Fruit fly (Drosophila melanogaster) whole organism, embryonic: ENCODE data around the gene CG18788.
A peak's percentile ranks its signal among the peaks of the same experiment; 100 is the strongest.

Source experiments
- CG10462 ChIP-seq: fragments of 200-800 bp; sonication (Bioruptor generic); optimal IDR thresholded peaks from 2 replicates; lab custom pipeline; 2016; ENCODE audit warnings: missing biosample characterization, missing genetic modification characterization
- CG11695 ChIP-seq: fragments of 200-800 bp; sonication (Bioruptor generic); IDR thresholded peaks from 3 replicates; pipeline ENCODE4 v1.3.6; 2022; ENCODE audit warnings: missing biosample characterization, missing genetic modification characterization
- CG12942 ChIP-seq: fragments of 200-800 bp; sonication (Bioruptor generic); optimal IDR thresholded peaks from 3 replicates; lab custom pipeline; 2016; ENCODE audit warnings: missing biosample characterization, missing genetic modification characterization
- CG14710 ChIP-seq: fragments of 200-800 bp; sonication (Bioruptor generic); optimal IDR thresholded peaks from 3 replicates; lab custom pipeline; 2019; ENCODE audit warnings: missing biosample characterization, mild to moderate bottlenecking, missing genetic modification characterization, moderate library complexity
- CG14965 ChIP-seq: fragments of 200-800 bp; sonication (Bioruptor generic); optimal IDR thresholded peaks from 2 replicates; lab custom pipeline; 2016; ENCODE audit warnings: missing biosample characterization, missing genetic modification characterization, borderline replicate concordance
- CG1603 ChIP-seq: fragments of 200-800 bp; sonication (Bioruptor generic); optimal IDR thresholded peaks from 2 replicates; lab custom pipeline; 2019; ENCODE audit warnings: missing biosample characterization, mild to moderate bottlenecking, missing genetic modification characterization, moderate library complexity
- CG16863 ChIP-seq: fragments of 200-800 bp; sonication (Bioruptor generic); optimal IDR thresholded peaks from 3 replicates; lab custom pipeline; 2016; ENCODE audit warnings: missing biosample characterization, missing genetic modification characterization
- CG17186 ChIP-seq: fragments of 200-800 bp; sonication (Bioruptor generic); optimal IDR thresholded peaks from 3 replicates; lab custom pipeline; 2017; ENCODE audit warnings: missing biosample characterization, missing genetic modification reagents, missing genetic modification characterization
- CG17385 ChIP-seq: fragments of 200-800 bp; sonication (Bioruptor generic); optimal IDR thresholded peaks from 3 replicates; lab custom pipeline; 2018; ENCODE audit warnings: missing biosample characterization, mild to moderate bottlenecking, missing genetic modification characterization
- CG17829 ChIP-seq: fragments of 200-800 bp; optimal IDR thresholded peaks from 2 replicates; lab custom pipeline; 2019; ENCODE audit warnings: missing biosample characterization, mild to moderate bottlenecking, missing genetic modification characterization, moderate library complexity
- CG1832 ChIP-seq: fragments of 200-800 bp; sonication (Bioruptor generic); optimal IDR thresholded peaks from 2 replicates; lab custom pipeline; 2017; ENCODE audit warnings: missing biosample characterization, mild to moderate bottlenecking, missing genetic modification characterization, inconsistent platforms
- CG2129 ChIP-seq: fragments of 200-800 bp; sonication (Bioruptor generic); IDR thresholded peaks from 2 replicates; pipeline ENCODE4 v1.3.6; 2022; ENCODE audit warnings: missing biosample characterization, missing genetic modification characterization; ENCODE audit not compliant: partially characterized antibody
- CG34422 ChIP-seq: fragments of 200-800 bp; sonication (Bioruptor generic); IDR thresholded peaks from 3 replicates; pipeline ENCODE4 v1.3.6; 2022; ENCODE audit warnings: missing biosample characterization, missing genetic modification characterization
- CG3995 ChIP-seq: fragments of 200-800 bp; sonication (Bioruptor generic); optimal IDR thresholded peaks from 3 replicates; lab custom pipeline; 2016; ENCODE audit warnings: missing biosample characterization, missing genetic modification characterization
- CG4404 ChIP-seq: fragments of 200-800 bp; sonication (Bioruptor generic); IDR thresholded peaks from 2 replicates; pipeline ENCODE4 v1.3.6; 2022; ENCODE audit warnings: missing biosample characterization, missing genetic modification characterization
- CG4707 ChIP-seq: fragments of 200-800 bp; sonication (Bioruptor generic); optimal IDR thresholded peaks from 2 replicates; lab custom pipeline; 2018; ENCODE audit warnings: missing biosample characterization, mild to moderate bottlenecking, missing genetic modification characterization, moderate library complexity
- CG7839 ChIP-seq: fragments of 200-800 bp; sonication (Bioruptor generic); optimal IDR thresholded peaks from 3 replicates; lab custom pipeline; 2018; ENCODE audit warnings: missing biosample characterization, mild to moderate bottlenecking, missing genetic modification characterization, moderate library complexity
- CG7928 ChIP-seq: fragments of 200-800 bp; sonication (Bioruptor generic); optimal IDR thresholded peaks from 2 replicates; lab custom pipeline; 2017; ENCODE audit warnings: missing biosample characterization, mild to moderate bottlenecking, missing genetic modification characterization
- CG8089 ChIP-seq: fragments of 200-800 bp; sonication (Bioruptor generic); optimal IDR thresholded peaks from 3 replicates; lab custom pipeline; 2016; ENCODE audit warnings: missing biosample characterization, missing genetic modification characterization
- CG9609 ChIP-seq: fragments of 200-800 bp; sonication (Bioruptor generic); optimal IDR thresholded peaks from 3 replicates; lab custom pipeline; 2016; ENCODE audit warnings: missing biosample characterization, missing genetic modification characterization
- D19A ChIP-seq: fragments of 200-800 bp; optimal IDR thresholded peaks from 3 replicates; lab custom pipeline; 2019; ENCODE audit warnings: missing biosample characterization, mild to moderate bottlenecking, missing genetic modification characterization, moderate library complexity
- Deaf1 ChIP-seq: fragments of 200-800 bp; optimal IDR thresholded peaks from 3 replicates; lab custom pipeline; 2019; ENCODE audit warnings: missing biosample characterization, mild to moderate bottlenecking, missing genetic modification characterization, moderate library complexity
- Dfd ChIP-seq, 2 experiments: fragments of >200 bp; optimal IDR thresholded peaks; 2 replicates each; lab custom pipeline; 2017; ENCODE audit warnings: missing biosample characterization in 2 of 2, missing genetic modification characterization in 2 of 2
- Dll ChIP-seq: fragments of 200-800 bp; sonication (Bioruptor generic); IDR thresholded peaks from 4 replicates; pipeline ENCODE4 v1.3.6; 2022; ENCODE audit warnings: missing biosample characterization, missing genetic modification characterization; ENCODE audit not compliant: partially characterized antibody
- Elba2 ChIP-seq: fragments of 200-800 bp; sonication (Bioruptor generic); optimal IDR thresholded peaks from 3 replicates; lab custom pipeline; 2016; ENCODE audit warnings: missing biosample characterization, missing genetic modification characterization
- HLH3B ChIP-seq: fragments of 200-800 bp; sonication (Bioruptor generic); IDR thresholded peaks from 2 replicates; pipeline ENCODE4 v1.3.6; 2022; ENCODE audit warnings: missing biosample characterization, missing genetic modification characterization
- Hmx ChIP-seq: fragments of 200-800 bp; sonication (Bioruptor generic); optimal IDR thresholded peaks from 2 replicates; lab custom pipeline; 2016; ENCODE audit warnings: missing biosample characterization, missing genetic modification characterization
- Lhr ChIP-seq: fragments of 200-800 bp; sonication (Bioruptor generic); optimal IDR thresholded peaks from 3 replicates; lab custom pipeline; 2017; ENCODE audit warnings: mild to moderate bottlenecking, missing biosample characterization, missing genetic modification reagents, missing genetic modification characterization
- Side ChIP-seq: fragments of 200-800 bp; sonication (Bioruptor generic); optimal IDR thresholded peaks from 2 replicates; lab custom pipeline; 2016; ENCODE audit warnings: missing biosample characterization, missing genetic modification characterization
- Stat92E ChIP-seq, 3 experiments: fragments of >200 bp in 2 of 3; fragments of 200-800 bp in 1 of 3; sonication (Bioruptor generic) in 1 of 3; optimal IDR thresholded peaks; 2 replicates each; lab custom pipeline; 2017 to 2019; ENCODE audit warnings: missing biosample characterization in 3 of 3, missing genetic modification characterization in 3 of 3, mild to moderate bottlenecking in 1 of 3, moderate library complexity in 1 of 3
- ab ChIP-seq: fragments of 200-800 bp; sonication (Bioruptor generic); optimal IDR thresholded peaks from 2 replicates; lab custom pipeline; 2016; ENCODE audit warnings: missing biosample characterization, missing genetic modification characterization
- abd-A ChIP-seq: fragments of 200-800 bp; sonication (Bioruptor generic); optimal IDR thresholded peaks from 3 replicates; lab custom pipeline; 2019; ENCODE audit warnings: missing biosample characterization, mild to moderate bottlenecking, missing genetic modification characterization, moderate library complexity
- ac ChIP-seq: fragments of 200-800 bp; sonication (Bioruptor generic); optimal IDR thresholded peaks from 3 replicates; lab custom pipeline; 2017; ENCODE audit warnings: missing biosample characterization, mild to moderate bottlenecking, missing genetic modification characterization
- ara ChIP-seq: fragments of 200-800 bp; sonication (Bioruptor generic); IDR thresholded peaks from 2 replicates; pipeline ENCODE4 v1.3.6; 2022; ENCODE audit warnings: missing biosample characterization, missing genetic modification characterization
- bcd ChIP-seq: fragments of 200-800 bp; sonication (Bioruptor generic); optimal IDR thresholded peaks from 2 replicates; lab custom pipeline; 2017; ENCODE audit warnings: missing biosample characterization, mild to moderate bottlenecking, missing genetic modification characterization
- bigmax ChIP-seq: fragments of 200-800 bp; sonication (Bioruptor generic); optimal IDR thresholded peaks from 2 replicates; lab custom pipeline; 2018; ENCODE audit warnings: missing biosample characterization, mild to moderate bottlenecking, missing genetic modification characterization
- bsh ChIP-seq, 2 experiments: fragments of 200-800 bp; sonication (Bioruptor generic); optimal IDR thresholded peaks; 2 replicates each; lab custom pipeline; 2017 to 2018; ENCODE audit warnings: mild to moderate bottlenecking in 2 of 2, missing biosample characterization in 2 of 2, missing genetic modification characterization in 2 of 2, moderate library complexity in 1 of 2
- btn ChIP-seq: fragments of 200-800 bp; sonication (Bioruptor generic); optimal IDR thresholded peaks from 2 replicates; lab custom pipeline; 2016; ENCODE audit warnings: missing biosample characterization, missing genetic modification characterization
- dimm ChIP-seq: fragments of 200-800 bp; sonication (Bioruptor generic); IDR thresholded peaks from 2 replicates; pipeline ENCODE4 v1.3.6; 2022; ENCODE audit warnings: missing biosample characterization, missing genetic modification characterization
- dmrt99B ChIP-seq: fragments of 200-800 bp; sonication (Bioruptor generic); optimal IDR thresholded peaks from 2 replicates; lab custom pipeline; 2018; ENCODE audit warnings: missing biosample characterization, mild to moderate bottlenecking, missing genetic modification characterization, moderate library complexity
- fd102C ChIP-seq: fragments of 200-800 bp; sonication (Bioruptor generic); optimal IDR thresholded peaks from 2 replicates; lab custom pipeline; 2018; ENCODE audit warnings: missing biosample characterization, mild to moderate bottlenecking, missing genetic modification characterization, moderate library complexity
- grn ChIP-seq: fragments of 200-800 bp; sonication (Bioruptor generic); optimal IDR thresholded peaks from 3 replicates; lab custom pipeline; 2017; ENCODE audit warnings: missing biosample characterization, missing genetic modification characterization
- gt ChIP-seq: fragments of 200-800 bp; sonication (Bioruptor generic); IDR thresholded peaks from 2 replicates; pipeline ENCODE4 v1.3.6; 2022; ENCODE audit warnings: missing biosample characterization, missing genetic modification characterization
- luna ChIP-seq: fragments of 200-800 bp; sonication (Bioruptor generic); optimal IDR thresholded peaks from 2 replicates; lab custom pipeline; 2016; ENCODE audit warnings: missing biosample characterization, missing genetic modification characterization
- pan ChIP-seq, 4 experiments: fragments of >200 bp in 3 of 4; fragments of 200-800 bp in 1 of 4; sonication (Bioruptor generic) in 1 of 4; optimal IDR thresholded peaks in 3 of 4; IDR thresholded peaks in 1 of 4; 2 replicates each; pipeline versions ENCODE4 v1.3.6 to Lab custom; 2017 to 2022; ENCODE audit warnings: missing biosample characterization in 2 of 4, missing genetic modification characterization in 2 of 4, mixed read lengths in 1 of 4
- ro ChIP-seq: fragments of 200-800 bp; sonication (Bioruptor generic); IDR thresholded peaks from 2 replicates; pipeline ENCODE4 v1.3.6; 2022; ENCODE audit warnings: missing biosample characterization, missing genetic modification characterization
- ssp ChIP-seq: fragments of 200-800 bp; sonication (Bioruptor generic); IDR thresholded peaks from 2 replicates; pipeline ENCODE4 v1.3.6; 2022; ENCODE audit warnings: missing biosample characterization, missing genetic modification characterization
- sug ChIP-seq: fragments of 200-800 bp; optimal IDR thresholded peaks from 2 replicates; lab custom pipeline; 2019; ENCODE audit warnings: missing biosample characterization, mild to moderate bottlenecking, missing genetic modification characterization, moderate library complexity
- vvl ChIP-seq: fragments of 200-800 bp; sonication (Bioruptor generic); IDR thresholded peaks from 2 replicates; pipeline ENCODE4 v1.3.6; 2022; ENCODE audit warnings: missing biosample characterization, missing genetic modification characterization

CG18788 gene

dm6 chr2L:12004211-12004979 is 29.6 kb upstream of the CG18788 start (continued):
- TF ChIP-seq Side: peak; percentile 63
- TF ChIP-seq Stat92E (GFP tag; optimal IDR thresholded peaks at IDR 0.05; lab: Kevin White, UChicago): no peak
- no peak for TF ChIP-seq Elba2 (GFP tag; lab: Kevin White, UChicago)
- peak; percentile 22 for TF ChIP-seq CG7839
- peak; percentile 64 for TF ChIP-seq CG14710 (tag; lab: Kevin White, UChicago)
- TF ChIP-seq CG12942 (GFP tag; lab: Kevin White, UChicago): peak; percentile 6
- peak; percentile 9 for TF ChIP-seq CG14965
- TF ChIP-seq dmrt99B: peak; percentile 50
- peak; percentile 50 for TF ChIP-seq bigmax
- no peak for TF ChIP-seq HLH3B (GFP tag; lab: Robert Waterston, UW)
- TF ChIP-seq CG10462: peak; percentile 12
- peak; percentile 91 for TF ChIP-seq CG17385 (GFP tag; lab: Kevin White, UChicago)
- no peak for TF ChIP-seq CG17186 (GFP tag; lab: Kevin White, UChicago)
- no peak for TF ChIP-seq ro
- no peak for TF ChIP-seq Hmx (GFP tag; lab: Kevin White, UChicago)
- TF ChIP-seq btn (GFP tag; lab: Kevin White, UChicago): peak; percentile 12
- no peak for TF ChIP-seq Deaf1 (tag; lab: Kevin White, UChicago)
- no peak for TF ChIP-seq Dll (GFP tag; lab: Robert Waterston, UW)
- TF ChIP-seq CG4707: peak; percentile 88
- TF ChIP-seq gt (GFP tag; lab: Robert Waterston, UW): no peak
- peak; percentile 36 for TF ChIP-seq bcd (GFP tag; lab: Kevin White, UChicago)
- TF ChIP-seq CG1832 (GFP tag; lab: Kevin White, UChicago): no peak
- TF ChIP-seq D19A: peak; percentile 52
- no peak for TF ChIP-seq ssp (GFP tag; lab: Robert Waterston, UW)
- peak; percentile 34 for TF ChIP-seq CG17829 (tag; lab: Kevin White, UChicago)
- no peak for TF ChIP-seq Dfd (GFP tag; optimal IDR thresholded peaks at IDR 0.05; lab: Kevin White, UChicago)
- TF ChIP-seq abd-A (tag; lab: Kevin White, UChicago): peak; percentile 97
- TF ChIP-seq CG2129: no peak
- peak; percentile 18 for TF ChIP-seq CG9609 (GFP tag; lab: Kevin White, UChicago)
- peak; percentile 78 for TF ChIP-seq CG8089
- no peak for TF ChIP-seq pan (optimal IDR thresholded peaks at IDR 0.05; lab: Kevin White, UChicago)
- no peak for TF ChIP-seq pan (GFP tag; optimal IDR thresholded peaks at IDR 0.05 in 1 of 2, IDR thresholded peaks at IDR 0.05 in 1 of 2)
- peak; percentile 86 for TF ChIP-seq ac (GFP tag; lab: Kevin White, UChicago)
- TF ChIP-seq CG1603 (tag; lab: Kevin White, UChicago): peak; percentile 77
- no peak for TF ChIP-seq CG4404 (GFP tag; lab: Robert Waterston, UW)
- no peak for TF ChIP-seq ab (GFP tag; lab: Kevin White, UChicago)
- TF ChIP-seq ara (GFP tag; lab: Robert Waterston, UW): no peak
- TF ChIP-seq dimm (GFP tag; lab: Robert Waterston, UW): no peak
- TF ChIP-seq luna (GFP tag; lab: Kevin White, UChicago): no peak
- TF ChIP-seq fd102C (GFP tag; lab: Kevin White, UChicago): peak; percentile 88
- peak; percentile 63 for TF ChIP-seq CG16863 (GFP tag; lab: Kevin White, UChicago)
- TF ChIP-seq Lhr (GFP tag; lab: Kevin White, UChicago): no peak
- no peak for TF ChIP-seq vvl (GFP tag; lab: Robert Waterston, UW)
- TF ChIP-seq CG11695 (GFP tag; lab: Robert Waterston, UW): no peak
- TF ChIP-seq CG3995 (GFP tag; lab: Kevin White, UChicago): peak; percentile 4
- peak in 1 of 2 experiments; percentile 80 for TF ChIP-seq bsh (GFP tag; optimal IDR thresholded peaks at IDR 0.05; lab: Kevin White, UChicago)
- no peak for TF ChIP-seq CG34422 (GFP tag; lab: Robert Waterston, UW)
- peak; percentile 6 for TF ChIP-seq grn (GFP tag; lab: Kevin White, UChicago)
- peak; percentile 38 for TF ChIP-seq CG7928 (GFP tag; lab: Kevin White, UChicago)
- TF ChIP-seq sug: peak; percentile 85
